Fruit fly (Drosophila melanogaster) whole organism, wandering third instar larva: Measurements from ENCODE around the gene Uro.

Experiments
- Abd-B ChIP-seq: fragments of >200 bp; optimal IDR thresholded peaks from 2 replicates; lab custom pipeline; 2017; ENCODE audit warnings: missing biosample characterization, missing genetic modification characterization
- Hr78 ChIP-seq: fragments of >200 bp; optimal IDR thresholded peaks from 2 replicates; lab custom pipeline; 2017; ENCODE audit warnings: missing biosample characterization, missing genetic modification characterization
- lola ChIP-seq: fragments of >200 bp; optimal IDR thresholded peaks from 2 replicates; lab custom pipeline; 2017; ENCODE audit warnings: missing biosample characterization, missing genetic modification characterization
- usp ChIP-seq: fragments of >200 bp; optimal IDR thresholded peaks from 2 replicates; lab custom pipeline; 2017; ENCODE audit warnings: missing biosample characterization, missing genetic modification characterization

DNA sequence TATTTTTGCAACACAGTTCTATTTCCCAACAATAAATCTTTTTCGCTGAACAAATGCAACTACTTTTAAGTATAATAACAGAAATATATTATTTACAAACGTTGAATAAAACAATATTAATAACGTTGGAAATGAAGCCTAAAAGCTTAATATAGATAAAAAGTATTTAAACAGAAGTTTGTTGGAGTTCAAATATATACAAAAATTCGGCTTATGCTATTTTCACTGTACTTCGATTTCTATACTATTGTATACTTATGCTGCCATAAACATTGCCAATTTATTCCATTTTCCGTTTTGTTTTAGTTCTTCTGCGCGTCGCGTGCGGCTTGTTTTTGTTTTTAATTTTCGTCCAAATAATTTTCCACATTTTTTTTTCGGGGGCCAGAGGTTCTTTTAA, 41.0 kb downstream of the Uro start, which contains the start of gene CG7115:
- TF ChIP-seq lola (GFP tag; lab: Kevin White, UChicago) (no peak), Abd-B (GFP tag; lab: Kevin White, UChicago) (no peak), usp (no peak), Hr78 (GFP tag; lab: Kevin White, UChicago) (no peak)
